Worm (Caenorhabditis elegans): ENCODE measurements around the gene odr-1.

DNA sequence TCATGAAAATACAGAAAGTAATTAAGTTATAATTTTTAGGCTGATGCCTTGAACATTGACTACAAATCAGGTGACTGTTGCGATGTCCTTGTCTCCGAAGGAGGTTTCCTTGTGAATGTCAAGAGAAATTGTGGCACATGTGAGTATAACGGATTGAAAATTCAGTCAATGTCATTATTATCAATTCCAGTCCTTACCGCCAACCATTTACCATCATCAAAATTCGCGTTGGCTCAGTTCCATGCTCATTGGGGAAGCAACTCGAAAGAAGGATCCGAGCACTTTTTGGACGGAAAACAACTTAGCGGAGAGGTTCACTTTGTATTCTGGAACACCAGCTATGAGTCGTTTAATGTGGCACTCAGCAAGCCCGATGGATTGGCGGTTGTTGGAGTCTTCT lies 7.4 kb downstream of the odr-1 start:
- TF ChIP-seq ceh-16 (tag; optimal IDR thresholded peaks at IDR 0.05), result no peak
- no peak for TF ChIP-seq ztf-11 (tag; optimal IDR thresholded peaks at IDR 0.05)

Measured in whole organism, L3 larva.